Fruit fly (Drosophila melanogaster): ENCODE measurements around the gene dl.

The dl gene

dm6 chr2L:17422089-17422488, 28.1 kb downstream of the dl start (continued):
- TF ChIP-seq CG11504 (tag; optimal IDR thresholded peaks at IDR 0.05) (peak; percentile 60), Med (GFP tag) (peak; percentile 61), ranshi (GFP tag; IDR thresholded peaks at IDR 0.05) (no peak), oc (tag; optimal IDR thresholded peaks at IDR 0.05) (peak; percentile 13)

- peak; percentile 25; the same call in 1 of the 2 replicates for TF ChIP-seq CG4404 (GFP tag; IDR thresholded peaks at IDR 0.05)
- TF ChIP-seq D19B (GFP tag; optimal IDR thresholded peaks at IDR 0.05): peak; percentile 0
- TF ChIP-seq Fer3 (tag; optimal IDR thresholded peaks at IDR 0.05): peak; percentile 10
- TF ChIP-seq fd102C (GFP tag; optimal IDR thresholded peaks at IDR 0.05): no peak
- no peak for TF ChIP-seq pan (optimal IDR thresholded peaks at IDR 0.05)
- TF ChIP-seq pan (GFP tag; optimal IDR thresholded peaks at IDR 0.05 in 1 of 2, IDR thresholded peaks at IDR 0.05 in 1 of 2): peak in 1 of 2 experiments; percentile 44
- peak; percentile 48 for TF ChIP-seq dmrt99B (tag; optimal IDR thresholded peaks at IDR 0.05)
- peak; percentile 3 for TF ChIP-seq cwo (GFP tag; optimal IDR thresholded peaks at IDR 0.05)
- TF ChIP-seq CG2678 (tag; optimal IDR thresholded peaks at IDR 0.05): peak; percentile 61
- TF ChIP-seq row (GFP tag; IDR thresholded peaks at IDR 0.05): peak; percentile 43
- TF ChIP-seq CG13296 (GFP tag; optimal IDR thresholded peaks at IDR 0.05): peak; percentile 3
- TF ChIP-seq Drgx (GFP tag; IDR thresholded peaks at IDR 0.05): 0 out of 2 replicates have a peak, but pooled peaks have one; percentile 34
- peak; percentile 15 for TF ChIP-seq CG12155 (GFP tag; optimal IDR thresholded peaks at IDR 0.05)
- peak; percentile 37 for TF ChIP-seq CG13424 (tag; optimal IDR thresholded peaks at IDR 0.05)
- TF ChIP-seq prd (optimal IDR thresholded peaks at IDR 0.05): no peak
- TF ChIP-seq prd (GFP tag; IDR thresholded peaks at IDR 0.05): peak; percentile 43
- TF ChIP-seq Aef1 (GFP tag; IDR thresholded peaks at IDR 0.05): 0 out of 3 replicates have a peak, but pooled peaks have one; percentile 20
- peak; percentile 27 for TF ChIP-seq CG18599 (GFP tag; optimal IDR thresholded peaks at IDR 0.05)
- peak; percentile 45 for TF ChIP-seq Meics (GFP tag; optimal IDR thresholded peaks at IDR 0.05)
- peak; percentile 49 for TF ChIP-seq Atf6 (GFP tag; IDR thresholded peaks at IDR 0.05)
- 0 out of 2 replicates have a peak, but pooled peaks have one; percentile 15 for TF ChIP-seq CG6689 (GFP tag; IDR thresholded peaks at IDR 0.05)
- no peak for TF ChIP-seq da (GFP tag; optimal IDR thresholded peaks at IDR 0.05)
- TF ChIP-seq sisA (GFP tag; IDR thresholded peaks at IDR 0.05): peak; percentile 45
- TF ChIP-seq CG30403 (GFP tag; optimal IDR thresholded peaks at IDR 0.05): peak; percentile 28
- no peak for TF ChIP-seq CG10321 (GFP tag; IDR thresholded peaks at IDR 0.05)
- TF ChIP-seq CG17361 (GFP tag; IDR thresholded peaks at IDR 0.05): peak; percentile 36; the same call in 1 of the 3 replicates
- TF ChIP-seq CG2120 (GFP tag; optimal IDR thresholded peaks at IDR 0.05): peak; percentile 37
- peak; percentile 54 for TF ChIP-seq sens (GFP tag)
- no peak for TF ChIP-seq pros (GFP tag; optimal IDR thresholded peaks at IDR 0.05)
- no peak for TF ChIP-seq CG6175 (GFP tag; IDR thresholded peaks at IDR 0.05)
- TF ChIP-seq CG18476 (GFP tag; optimal IDR thresholded peaks at IDR 0.05): no peak
- TF ChIP-seq PHDP (tag; optimal IDR thresholded peaks at IDR 0.05): peak; percentile 26
- peak; percentile 3 for TF ChIP-seq Hr3 (GFP tag; optimal IDR thresholded peaks at IDR 0.05)
- TF ChIP-seq Ada2b (GFP tag; IDR thresholded peaks at IDR 0.05): peak; percentile 17; the same call in 1 of the 2 replicates
- TF ChIP-seq CG3281 (GFP tag; optimal IDR thresholded peaks at IDR 0.05): peak; percentile 44
- TF ChIP-seq fd3F (GFP tag; optimal IDR thresholded peaks at IDR 0.05): no peak
- peak; percentile 9 for TF ChIP-seq CG10267 (tag; optimal IDR thresholded peaks at IDR 0.05)
- peak; percentile 49; the same call in 1 of the 2 replicates for TF ChIP-seq slbo (GFP tag; IDR thresholded peaks at IDR 0.05)
- TF ChIP-seq CG14014 (GFP tag; IDR thresholded peaks at IDR 0.05): 0 out of 2 replicates have a peak, but pooled peaks have one; percentile 19
- TF ChIP-seq Sox100B (GFP tag; optimal IDR thresholded peaks at IDR 0.05): peak; percentile 26
- no peak for TF ChIP-seq CG43689 (GFP tag; IDR thresholded peaks at IDR 0.05)
- peak; percentile 57 for TF ChIP-seq lab (GFP tag; optimal IDR thresholded peaks at IDR 0.05)
- no peak; the same call in 1 of the 2 replicates for TF ChIP-seq E2f2 (GFP tag; IDR thresholded peaks at IDR 0.05)
- TF ChIP-seq ara (GFP tag; IDR thresholded peaks at IDR 0.05): no peak
- peak; percentile 47 for TF ChIP-seq Oli (tag; optimal IDR thresholded peaks at IDR 0.05)
Measured at dm6 chr2L:17421366-17421765, 28.8 kb downstream of the dl start.
